Fruit fly (Drosophila melanogaster) whole organism, embryonic: ENCODE measurements around the gene Irk2.

Source experiments
- Adf1 ChIP-seq: fragments of 200-800 bp; sonication (Bioruptor generic); IDR thresholded peaks from 2 replicates; pipeline ENCODE4 v1.3.6; 2022; ENCODE audit warnings: missing biosample characterization, missing genetic modification characterization
- B-H2 ChIP-seq: fragments of 200-800 bp; sonication (Bioruptor generic); optimal IDR thresholded peaks from 2 replicates; lab custom pipeline; 2018; ENCODE audit warnings: missing biosample characterization, mild to moderate bottlenecking, missing genetic modification characterization
- Bgb ChIP-seq: fragments of 200-800 bp; sonication (Bioruptor generic); IDR thresholded peaks from 2 replicates; pipeline ENCODE4 v1.3.6; 2022; ENCODE audit warnings: missing biosample characterization, missing genetic modification characterization; ENCODE audit not compliant: partially characterized antibody
- CG10654 ChIP-seq: fragments of 200-800 bp; sonication (Bioruptor generic); optimal IDR thresholded peaks from 2 replicates; lab custom pipeline; 2016; ENCODE audit warnings: missing biosample characterization, missing genetic modification characterization
- CG11247 ChIP-seq: fragments of 200-800 bp; sonication (Bioruptor generic); IDR thresholded peaks from 2 replicates; pipeline ENCODE4 v1.3.6; 2022; ENCODE audit warnings: missing biosample characterization, missing genetic modification characterization
- CG12769 ChIP-seq: fragments of 200-800 bp; sonication (Bioruptor generic); optimal IDR thresholded peaks from 2 replicates; lab custom pipeline; 2019; ENCODE audit warnings: missing biosample characterization, mild to moderate bottlenecking, missing genetic modification characterization, moderate library complexity
- CG14014 ChIP-seq: fragments of 200-800 bp; sonication (Bioruptor generic); IDR thresholded peaks from 2 replicates; pipeline ENCODE4 v1.3.6; 2022; ENCODE audit warnings: missing biosample characterization, missing genetic modification characterization
- CG14965 ChIP-seq: fragments of 200-800 bp; sonication (Bioruptor generic); optimal IDR thresholded peaks from 2 replicates; lab custom pipeline; 2016; ENCODE audit warnings: missing biosample characterization, missing genetic modification characterization, borderline replicate concordance
- CG15073 ChIP-seq: fragments of 200-800 bp; sonication (Bioruptor generic); optimal IDR thresholded peaks from 2 replicates; lab custom pipeline; 2016; ENCODE audit warnings: missing biosample characterization, missing genetic modification characterization
- CG17361 ChIP-seq: fragments of 200-800 bp; sonication (Bioruptor generic); IDR thresholded peaks from 3 replicates; pipeline ENCODE4 v1.3.6; 2022; ENCODE audit warnings: missing biosample characterization, missing genetic modification characterization
- CG17802 ChIP-seq: fragments of 200-800 bp; sonication (Bioruptor generic); optimal IDR thresholded peaks from 2 replicates; lab custom pipeline; 2018; ENCODE audit warnings: missing biosample characterization, mild to moderate bottlenecking, missing genetic modification characterization, moderate library complexity
- CG18599 ChIP-seq: fragments of 200-800 bp; sonication (Bioruptor generic); optimal IDR thresholded peaks from 3 replicates; lab custom pipeline; 2017; ENCODE audit warnings: missing biosample characterization, missing genetic modification characterization, mild to moderate bottlenecking, moderate library complexity, missing genetic modification reagents
- CG31224 ChIP-seq: fragments of 200-800 bp; sonication (Bioruptor generic); IDR thresholded peaks from 2 replicates; pipeline ENCODE4 v1.3.6; 2022; ENCODE audit warnings: missing biosample characterization, missing genetic modification characterization
- CG34224 ChIP-seq: fragments of 200-800 bp; sonication (Bioruptor generic); IDR thresholded peaks from 3 replicates; pipeline ENCODE4 v1.3.6; 2022; ENCODE audit warnings: missing biosample characterization, missing genetic modification characterization; ENCODE audit not compliant: partially characterized antibody
- CG42726 ChIP-seq: fragments of 200-800 bp; sonication (Bioruptor generic); IDR thresholded peaks from 2 replicates; pipeline ENCODE4 v1.3.6; 2022; ENCODE audit warnings: missing biosample characterization, missing genetic modification characterization; ENCODE audit not compliant: partially characterized antibody
- CG4282 ChIP-seq: fragments of 200-800 bp; sonication (Bioruptor generic); optimal IDR thresholded peaks from 2 replicates; lab custom pipeline; 2016; ENCODE audit warnings: missing biosample characterization, missing genetic modification characterization
- CG43689 ChIP-seq: fragments of 200-800 bp; sonication (Bioruptor generic); IDR thresholded peaks from 2 replicates; pipeline ENCODE4 v1.3.6; 2022; ENCODE audit warnings: missing biosample characterization, missing genetic modification characterization
- CG6272 ChIP-seq: fragments of 200-800 bp; sonication (Bioruptor generic); IDR thresholded peaks from 2 replicates; pipeline ENCODE4 v1.3.6; 2022; ENCODE audit warnings: missing biosample characterization, missing genetic modification characterization
- CG6854 ChIP-seq: fragments of 200-800 bp; sonication (Bioruptor generic); optimal IDR thresholded peaks from 3 replicates; lab custom pipeline; 2017; ENCODE audit warnings: missing biosample characterization, mild to moderate bottlenecking, missing genetic modification characterization
- CTCF ChIP-seq: fragments of 200-800 bp; sonication (Bioruptor generic); optimal IDR thresholded peaks from 2 replicates; lab custom pipeline; 2017; ENCODE audit warnings: missing biosample characterization, mild to moderate bottlenecking, missing genetic modification characterization, moderate library complexity
- Chrac-16 ChIP-seq: fragments of 200-800 bp; sonication (Bioruptor generic); optimal IDR thresholded peaks from 3 replicates; lab custom pipeline; 2016; ENCODE audit warnings: missing biosample characterization, missing genetic modification characterization
- CoRest ChIP-seq: fragments of 200-800 bp; sonication (Bioruptor generic); optimal IDR thresholded peaks from 3 replicates; lab custom pipeline; 2018; ENCODE audit warnings: missing biosample characterization, mild to moderate bottlenecking, missing genetic modification characterization, moderate library complexity
- D19A ChIP-seq: fragments of 200-800 bp; optimal IDR thresholded peaks from 3 replicates; lab custom pipeline; 2019; ENCODE audit warnings: missing biosample characterization, mild to moderate bottlenecking, missing genetic modification characterization, moderate library complexity
- Dek ChIP-seq: fragments of 200-800 bp; sonication (Bioruptor generic); optimal IDR thresholded peaks from 3 replicates; lab custom pipeline; 2019; ENCODE audit warnings: missing biosample characterization, mild to moderate bottlenecking, missing genetic modification characterization, moderate library complexity
- Elba2 ChIP-seq: fragments of 200-800 bp; sonication (Bioruptor generic); optimal IDR thresholded peaks from 3 replicates; lab custom pipeline; 2016; ENCODE audit warnings: missing biosample characterization, missing genetic modification characterization
- Ets97D ChIP-seq: fragments of 200-800 bp; sonication (Bioruptor generic); optimal IDR thresholded peaks from 3 replicates; lab custom pipeline; 2016; ENCODE audit warnings: missing biosample characterization, missing genetic modification characterization
- Hsf ChIP-seq: fragments of 200-800 bp; sonication (Bioruptor generic); optimal IDR thresholded peaks from 3 replicates; lab custom pipeline; 2016; ENCODE audit warnings: missing biosample characterization, missing genetic modification characterization
- Nf-YB ChIP-seq: fragments of 200-800 bp; sonication (Bioruptor generic); optimal IDR thresholded peaks from 3 replicates; lab custom pipeline; 2019; ENCODE audit warnings: missing biosample characterization, mild to moderate bottlenecking, missing genetic modification characterization, moderate library complexity
- Nf-YC ChIP-seq: fragments of 200-800 bp; optimal IDR thresholded peaks from 3 replicates; lab custom pipeline; 2019; ENCODE audit warnings: missing biosample characterization, mild to moderate bottlenecking, missing genetic modification characterization, moderate library complexity
- Pdp1 ChIP-seq, 2 experiments: fragments of 200-800 bp; sonication (Bioruptor generic); optimal IDR thresholded peaks; 3 replicates each; lab custom pipeline; 2016; ENCODE audit warnings: missing biosample characterization in 2 of 2, missing genetic modification characterization in 2 of 2, mild to moderate bottlenecking in 1 of 2, moderate library complexity in 1 of 2
- Sox102F ChIP-seq: fragments of 200-800 bp; sonication (Bioruptor generic); optimal IDR thresholded peaks from 2 replicates; lab custom pipeline; 2018; ENCODE audit warnings: missing biosample characterization, mild to moderate bottlenecking, missing genetic modification characterization, moderate library complexity
- Usf ChIP-seq: fragments of 200-800 bp; sonication (Bioruptor generic); optimal IDR thresholded peaks from 2 replicates; lab custom pipeline; 2017; ENCODE audit warnings: missing genotype, missing biosample characterization, missing genetic modification characterization
- aop ChIP-seq: fragments of 200-800 bp; sonication (Bioruptor generic); IDR thresholded peaks from 2 replicates; pipeline ENCODE4 v1.3.6; 2022; ENCODE audit warnings: missing biosample characterization, missing genetic modification characterization
- bowl ChIP-seq: fragments of 200-800 bp; sonication (Bioruptor generic); IDR thresholded peaks from 2 replicates; pipeline ENCODE4 v1.3.6; 2022; ENCODE audit warnings: missing biosample characterization, missing genetic modification characterization
- br ChIP-seq: fragments of >200 bp; optimal IDR thresholded peaks from 2 replicates; lab custom pipeline; 2017
- cg ChIP-seq: fragments of 200-800 bp; sonication (Bioruptor generic); optimal IDR thresholded peaks from 3 replicates; lab custom pipeline; 2019; ENCODE audit warnings: missing biosample characterization, mild to moderate bottlenecking, missing genetic modification characterization, moderate library complexity
- dmrt11E ChIP-seq: fragments of 200-800 bp; sonication (Bioruptor generic); optimal IDR thresholded peaks from 3 replicates; lab custom pipeline; 2018; ENCODE audit warnings: missing biosample characterization, mild to moderate bottlenecking, missing genetic modification characterization, moderate library complexity
- dysf ChIP-seq: fragments of 200-800 bp; sonication (Bioruptor generic); IDR thresholded peaks from 3 replicates; pipeline ENCODE4 v1.3.6; 2022; ENCODE audit warnings: missing biosample characterization, missing genetic modification characterization
- ems ChIP-seq: fragments of 200-800 bp; sonication (Bioruptor generic); optimal IDR thresholded peaks from 3 replicates; lab custom pipeline; 2016; ENCODE audit warnings: missing biosample characterization, missing genetic modification characterization
- eve ChIP-seq, 2 experiments: fragments of >200 bp; optimal IDR thresholded peaks; 2 replicates each; lab custom pipeline; 2017; ENCODE audit warnings: missing biosample characterization in 2 of 2, missing genetic modification characterization in 2 of 2
- ewg ChIP-seq: fragments of 200-800 bp; sonication (Bioruptor generic); optimal IDR thresholded peaks from 3 replicates; lab custom pipeline; 2017; ENCODE audit warnings: mild to moderate bottlenecking, missing biosample characterization, missing genetic modification reagents, missing genetic modification characterization
- ftz-f1 ChIP-seq: fragments of 200-800 bp; sonication (Bioruptor generic); optimal IDR thresholded peaks from 2 replicates; lab custom pipeline; 2016; ENCODE audit warnings: missing biosample characterization, missing genetic modification characterization
- ind ChIP-seq: fragments of 200-800 bp; sonication (Bioruptor generic); optimal IDR thresholded peaks from 3 replicates; lab custom pipeline; 2016; ENCODE audit warnings: missing biosample characterization, missing genetic modification characterization
- kni ChIP-seq: fragments of 200-800 bp; sonication (Bioruptor generic); optimal IDR thresholded peaks from 3 replicates; lab custom pipeline; 2017; ENCODE audit warnings: mild to moderate bottlenecking, missing biosample characterization, missing genetic modification reagents, missing genetic modification characterization
- org-1 ChIP-seq: fragments of 200-800 bp; sonication (Bioruptor generic); optimal IDR thresholded peaks from 2 replicates; lab custom pipeline; 2017; ENCODE audit warnings: missing biosample characterization, missing genetic modification characterization
- sd ChIP-seq: fragments of 200-800 bp; sonication (Bioruptor generic); optimal IDR thresholded peaks from 3 replicates; lab custom pipeline; 2018; ENCODE audit warnings: missing biosample characterization, mild to moderate bottlenecking, missing genetic modification characterization, moderate library complexity
- sisA ChIP-seq: fragments of 200-800 bp; sonication (Bioruptor generic); IDR thresholded peaks from 2 replicates; pipeline ENCODE4 v1.3.6; 2022; ENCODE audit warnings: missing biosample characterization, missing genetic modification characterization
- slou ChIP-seq: fragments of 200-800 bp; sonication (Bioruptor generic); optimal IDR thresholded peaks from 3 replicates; lab custom pipeline; 2016; ENCODE audit warnings: missing biosample characterization, missing genetic modification characterization
- sna ChIP-seq: fragments of 200-800 bp; sonication (Bioruptor generic); IDR thresholded peaks from 2 replicates; pipeline ENCODE4 v1.3.6; 2022; ENCODE audit warnings: missing biosample characterization, missing genetic modification characterization; ENCODE audit not compliant: partially characterized antibody
- so ChIP-seq: fragments of 200-800 bp; sonication (Bioruptor generic); IDR thresholded peaks from 3 replicates; pipeline ENCODE4 v1.3.6; 2022; ENCODE audit warnings: missing biosample characterization, missing genetic modification characterization
- sob ChIP-seq: fragments of 200-800 bp; sonication (Bioruptor generic); IDR thresholded peaks from 2 replicates; pipeline ENCODE4 v1.3.6; 2022; ENCODE audit warnings: missing biosample characterization, missing genetic modification characterization
- tgo ChIP-seq: fragments of 200-800 bp; sonication (Bioruptor generic); IDR thresholded peaks from 3 replicates; pipeline ENCODE4 v1.3.6; 2022; ENCODE audit warnings: missing biosample characterization, missing genetic modification characterization

Gene Irk2

DNA sequence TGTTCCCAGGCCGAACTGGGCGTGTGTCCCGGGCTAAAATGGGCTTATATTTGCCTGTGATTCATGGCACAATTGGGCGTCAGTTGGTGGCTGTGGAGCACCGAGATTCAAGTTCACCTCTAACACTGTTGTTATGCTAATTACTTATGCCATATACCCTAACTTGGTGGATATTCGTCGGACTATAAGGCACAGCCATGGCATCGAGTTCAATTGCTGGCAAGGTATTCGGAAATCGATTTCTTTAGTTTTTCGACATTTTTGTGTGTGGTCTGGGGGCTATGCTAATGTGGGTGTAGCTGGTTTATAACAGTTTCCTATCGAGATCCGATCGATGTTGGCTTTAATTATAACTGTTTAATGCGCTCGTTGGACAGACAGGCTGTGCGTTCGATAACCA, 6.8 kb upstream of the Irk2 start (continued):
- TF ChIP-seq sna (GFP tag; lab: Robert Waterston, UW) (no peak), Ets97D (GFP tag; lab: Kevin White, UChicago) (no peak), Chrac-16 (GFP tag; lab: Kevin White, UChicago) (no peak), CG6272 (GFP tag; lab: Robert Waterston, UW) (no peak), CG4282 (no peak), tgo (GFP tag; lab: Robert Waterston, UW) (no peak; the same call in 2 of the 3 replicates), CG14965 (GFP tag; lab: Kevin White, UChicago) (no peak), CG15073 (no peak), Sox102F (peak; percentile 19), Nf-YC (tag; lab: Kevin White, UChicago) (no peak), CG17361 (GFP tag; lab: Robert Waterston, UW) (no peak), CG12769 (tag; lab: Kevin White, UChicago) (peak; percentile 75), Dek (no peak), sisA (peak; percentile 30; the same call in 1 of the 2 replicates), ems (GFP tag; lab: Kevin White, UChicago) (no peak), CG14014 (GFP tag; lab: Robert Waterston, UW) (peak; percentile 54; the same call in 1 of the 2 replicates), kni (GFP tag; lab: Kevin White, UChicago) (no peak), CG31224 (GFP tag; lab: Robert Waterston, UW) (no peak), so (GFP tag; lab: Robert Waterston, UW) (no peak), CG6854 (GFP tag; lab: Kevin White, UChicago) (no peak), D19A (tag; lab: Kevin White, UChicago) (peak; percentile 29), ewg (GFP tag; lab: Kevin White, UChicago) (no peak), B-H2 (GFP tag; lab: Kevin White, UChicago) (no peak), eve (GFP tag; optimal IDR thresholded peaks at IDR 0.05; lab: Kevin White, UChicago) (no peak), CG34224 (GFP tag; lab: Robert Waterston, UW) (no peak), Adf1 (GFP tag; lab: Robert Waterston, UW) (no peak), CG11247 (0 out of 2 replicates have a peak, but pooled peaks have one; percentile 41), CG43689 (no peak), CTCF (GFP tag; lab: Kevin White, UChicago) (no peak), Pdp1 (GFP tag; optimal IDR thresholded peaks at IDR 0.05; lab: Kevin White, UChicago) (peak in 1 of 2 experiments; percentile 9), Bgb (no peak), CG18599 (GFP tag; lab: Kevin White, UChicago) (peak; percentile 16), CG42726 (GFP tag; lab: Robert Waterston, UW) (no peak), aop (GFP tag; lab: Robert Waterston, UW) (no peak), ftz-f1 (GFP tag; lab: Kevin White, UChicago) (peak; percentile 18), sob (peak; percentile 51), br (no peak), Elba2 (no peak), Hsf (GFP tag; lab: Kevin White, UChicago) (no peak), CG17802 (no peak), slou (GFP tag; lab: Kevin White, UChicago) (no peak), ind (GFP tag; lab: Kevin White, UChicago) (peak; percentile 27), CoRest (no peak), bowl (GFP tag; lab: Robert Waterston, UW) (no peak), dmrt11E (tag; lab: Kevin White, UChicago) (no peak), org-1 (GFP tag; lab: Kevin White, UChicago) (no peak), Nf-YB (GFP tag; lab: Kevin White, UChicago) (no peak), sd (tag; lab: Kevin White, UChicago) (peak; percentile 57), CG10654 (GFP tag; lab: Kevin White, UChicago) (no peak), cg (GFP tag; lab: Kevin White, UChicago) (no peak), Usf (GFP tag; lab: Kevin White, UChicago) (no peak), dysf (0 out of 3 replicates have a peak, but pooled peaks have one; percentile 30)
